Worm (Caenorhabditis elegans) whole organism, mixed stage, embryonic: ENCODE results near the gene enol-1.

Source experiments
- M03D4.4 ChIP-seq: sonication (generic microtip); optimal IDR thresholded peaks from 2 replicates; lab custom pipeline; 2017; ENCODE audit warnings: mild to moderate bottlenecking, missing genetic modification characterization, missing compliant biosample characterization
- elt-1 ChIP-seq: sonication (generic microtip); optimal IDR thresholded peaks from 2 replicates; lab custom pipeline; 2017; ENCODE audit warnings: missing genetic modification characterization, mild to moderate bottlenecking, missing compliant biosample characterization, antibody characterized with exemption, moderate library complexity, borderline replicate concordance; ENCODE audit not compliant: insufficient read depth
- elt-3 ChIP-seq: fragments of 150-350 bp; optimal IDR thresholded peaks from 2 replicates; lab custom pipeline; 2014; ENCODE audit warnings: missing biosample characterization, missing genetic modification characterization
- flh-1 ChIP-seq: fragments of 200-800 bp; sonication (Bioruptor generic); optimal IDR thresholded peaks from 2 replicates; lab custom pipeline; 2018; ENCODE audit warnings: mild to moderate bottlenecking, missing genetic modification characterization, moderate library complexity, missing compliant biosample characterization
- lin-32 ChIP-seq: fragments of 200-800 bp; sonication (Bioruptor generic); optimal IDR thresholded peaks from 2 replicates; lab custom pipeline; 2018; ENCODE audit warnings: mild to moderate bottlenecking, missing genetic modification characterization, missing compliant biosample characterization
- nhr-237 ChIP-seq: fragments of 150-350 bp; optimal IDR thresholded peaks from 2 replicates; lab custom pipeline; 2014; ENCODE audit warnings: missing biosample characterization, missing genetic modification characterization
- nhr-28 ChIP-seq: fragments of 150-350 bp; optimal IDR thresholded peaks from 2 replicates; lab custom pipeline; 2014; ENCODE audit warnings: missing biosample characterization, missing genetic modification characterization
- nhr-76 ChIP-seq: sonication (generic microtip); optimal IDR thresholded peaks from 2 replicates; lab custom pipeline; 2017; ENCODE audit warnings: missing biosample characterization, missing genetic modification characterization
- unc-39 ChIP-seq: fragments of 150-350 bp; optimal IDR thresholded peaks from 2 replicates; lab custom pipeline; 2014; ENCODE audit warnings: missing biosample characterization, missing genetic modification characterization
- unc-62 ChIP-seq: fragments of 150-350 bp; optimal IDR thresholded peaks from 2 replicates; lab custom pipeline; 2014; ENCODE audit warnings: missing biosample characterization, missing genetic modification reagents, missing genetic modification characterization
- ztf-11 ChIP-seq: fragments of 150-350 bp; optimal IDR thresholded peaks from 2 replicates; lab custom pipeline; 2014; ENCODE audit warnings: missing biosample characterization, missing genetic modification characterization

ce11 chrII:8897244-8897643, 33.6 kb upstream of the enol-1 start:
- TF ChIP-seq ztf-11 (tag; lab: Kevin White, UChicago) (no peak), elt-1 (tag; lab: Kevin White, UChicago) (no peak), elt-3 (tag; lab: Kevin White, UChicago) (no peak), lin-32 (GFP tag; lab: Kevin White, UChicago) (no peak), unc-39 (tag; lab: Kevin White, UChicago) (no peak), nhr-76 (no peak), nhr-28 (tag; lab: Kevin White, UChicago) (no peak), nhr-237 (tag; lab: Kevin White, UChicago) (no peak), unc-62 (GFP tag; lab: Kevin White, UChicago) (no peak), M03D4.4 (tag; lab: Kevin White, UChicago) (no peak), flh-1 (no peak)
